Worm (Caenorhabditis elegans) whole organism, L4 larva: ENCODE data around the gene F09G8.10.

Experiments used
- Y75B8A.6 ChIP-seq: fragments of 200-800 bp; sonication (Bioruptor generic); IDR thresholded peaks from 2 replicates; pipeline ENCODE4 v1.3.6; 2022; ENCODE audit warnings: missing genetic modification reagents, missing genetic modification characterization, missing compliant biosample characterization
- ceh-28 ChIP-seq: fragments of 150-350 bp; optimal IDR thresholded peaks from 2 replicates; lab custom pipeline; 2014; ENCODE audit warnings: missing biosample characterization, missing genetic modification reagents, missing genetic modification characterization
- ces-1 ChIP-seq: fragments of 150-350 bp; sonication (generic microtip); optimal IDR thresholded peaks from 4 replicates; lab custom pipeline; 2014; ENCODE audit warnings: missing biosample characterization, missing genetic modification reagents, missing genetic modification characterization
- snpc-4 ChIP-seq: fragments of 150-350 bp; optimal IDR thresholded peaks from 2 replicates; lab custom pipeline; 2014; ENCODE audit warnings: missing biosample characterization, missing genetic modification characterization

DNA sequence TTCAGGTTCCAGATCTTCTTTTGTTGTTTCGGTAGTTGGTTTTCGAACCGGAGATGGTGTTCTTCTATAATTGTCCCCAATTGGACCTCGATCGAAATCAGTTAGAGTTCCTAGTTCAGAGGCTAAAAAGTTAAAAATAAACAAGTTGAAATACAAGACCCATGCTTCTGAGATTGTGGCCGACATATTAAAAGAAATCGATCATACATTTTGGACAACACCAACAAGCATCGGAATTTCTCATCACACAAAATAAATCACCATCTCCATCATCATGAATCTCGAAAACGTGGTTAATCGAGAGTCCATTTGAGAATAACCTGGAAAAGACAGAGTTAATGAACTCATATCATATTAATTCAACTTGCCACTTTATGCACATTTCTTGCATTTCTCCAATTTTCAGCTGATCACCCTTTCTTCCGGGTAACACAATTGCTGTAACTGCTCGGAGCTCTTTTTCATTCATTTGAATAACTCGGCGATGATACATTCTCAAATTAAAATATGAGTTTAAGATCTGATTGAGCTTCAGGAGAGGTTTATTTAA, at the start of gene F09G8.10, which contains the start of gene mps-4:
- no peak for TF ChIP-seq Y75B8A.6 (GFP tag; lab: Robert Waterston, UW)
- no peak for TF ChIP-seq snpc-4 (tag; lab: Kevin White, UChicago)
- no peak for TF ChIP-seq ces-1
- no peak for TF ChIP-seq ceh-28 (tag; lab: Kevin White, UChicago)
